Worm (Caenorhabditis elegans) whole organism, midembryonic: ENCODE measurements around the gene npp-10.

Source experiments
- T22C8.4 ChIP-seq: fragments of 200-800 bp; sonication (Bioruptor generic); IDR thresholded peaks from 2 replicates; pipeline ENCODE4 v1.3.6; 2022; ENCODE audit warnings: missing genetic modification characterization, missing compliant biosample characterization
- cog-1 ChIP-seq: sonication (generic microtip); optimal IDR thresholded peaks from 2 replicates; lab custom pipeline; 2016; ENCODE audit warnings: missing genetic modification characterization, missing compliant biosample characterization
- flt-1 ChIP-seq: fragments of 200-800 bp; sonication (Bioruptor generic); IDR thresholded peaks from 2 replicates; pipeline ENCODE4 v1.3.6; 2022; ENCODE audit warnings: missing genetic modification characterization, missing compliant biosample characterization
- klf-2 ChIP-seq: fragments of 200-800 bp; sonication (Bioruptor generic); conservative IDR thresholded peaks from 2 replicates; pipeline ENCODE4 v1.3.6; 2022; ENCODE audit warnings: missing genetic modification reagents, missing genetic modification characterization, missing compliant biosample characterization
- med-1 ChIP-seq: sonication (generic microtip); optimal IDR thresholded peaks from 2 replicates; lab custom pipeline; 2017; ENCODE audit warnings: missing genetic modification characterization, mild to moderate bottlenecking, missing compliant biosample characterization, antibody characterized with exemption, missing genetic modification reagents; ENCODE audit not compliant: insufficient read depth
- ref-1 ChIP-seq: fragments of 200-800 bp; sonication (Bioruptor generic); conservative IDR thresholded peaks from 2 replicates; pipeline ENCODE4 v1.3.6; 2022; ENCODE audit warnings: missing genetic modification reagents, missing genetic modification characterization, missing compliant biosample characterization
- tab-1 ChIP-seq: fragments of 200-800 bp; sonication (Bioruptor generic); IDR thresholded peaks from 2 replicates; pipeline ENCODE4 v1.3.6; 2022; ENCODE audit warnings: missing genetic modification characterization, missing compliant biosample characterization
- ztf-23 ChIP-seq: fragments of 200-800 bp; sonication (Bioruptor generic); IDR thresholded peaks from 2 replicates; pipeline ENCODE4 v1.3.6; 2022; ENCODE audit warnings: missing genetic modification reagents, missing genetic modification characterization, missing compliant biosample characterization
- ztf-29 ChIP-seq: fragments of 200-800 bp; sonication (Bioruptor generic); IDR thresholded peaks from 2 replicates; pipeline ENCODE4 v1.3.6; 2022; ENCODE audit warnings: missing genetic modification reagents, missing genetic modification characterization, missing compliant biosample characterization

npp-10 gene

DNA sequence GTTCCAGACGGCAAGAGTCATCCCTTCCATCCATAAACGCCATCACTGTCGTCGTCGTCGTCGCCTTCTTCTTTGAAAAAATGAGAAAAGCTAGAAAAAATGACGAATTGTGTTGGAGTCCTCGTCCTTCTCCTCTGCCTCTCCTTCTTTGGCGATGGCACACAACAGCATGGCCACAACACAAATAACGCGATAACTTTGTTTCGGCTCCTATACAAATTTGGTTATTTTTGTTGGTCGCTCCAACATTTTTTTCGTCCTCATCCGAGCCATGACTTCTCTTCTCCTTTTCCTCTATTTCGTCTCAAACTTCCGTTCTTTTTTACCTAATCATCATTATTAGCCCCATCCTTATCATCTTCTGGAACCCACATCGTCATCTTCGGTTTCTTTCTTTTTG, 27.3 kb downstream of the npp-10 start:
- TF ChIP-seq ztf-29 (GFP tag; lab: Robert Waterston, UW) (no peak), flt-1 (0 out of 2 replicates have a peak, but pooled peaks have one; percentile 37)

ce11 chrIII:5991142-5991930, 28.0 kb downstream of the npp-10 start, which contains the start of gene T04C9.2:
T04C9.2 (plus strand) TSS chrIII:5991880.
- TF ChIP-seq med-1 (no peak), T22C8.4 (GFP tag; lab: Robert Waterston, UW) (no peak), klf-2 (no peak), ztf-23 (GFP tag; lab: Robert Waterston, UW) (no peak), cog-1 (tag; lab: Kevin White, UChicago) (no peak), ref-1 (GFP tag; lab: Robert Waterston, UW) (no peak), flt-1 (no peak), ztf-29 (GFP tag; lab: Robert Waterston, UW) (no peak), tab-1 (GFP tag; lab: Robert Waterston, UW) (no peak)

DNA sequence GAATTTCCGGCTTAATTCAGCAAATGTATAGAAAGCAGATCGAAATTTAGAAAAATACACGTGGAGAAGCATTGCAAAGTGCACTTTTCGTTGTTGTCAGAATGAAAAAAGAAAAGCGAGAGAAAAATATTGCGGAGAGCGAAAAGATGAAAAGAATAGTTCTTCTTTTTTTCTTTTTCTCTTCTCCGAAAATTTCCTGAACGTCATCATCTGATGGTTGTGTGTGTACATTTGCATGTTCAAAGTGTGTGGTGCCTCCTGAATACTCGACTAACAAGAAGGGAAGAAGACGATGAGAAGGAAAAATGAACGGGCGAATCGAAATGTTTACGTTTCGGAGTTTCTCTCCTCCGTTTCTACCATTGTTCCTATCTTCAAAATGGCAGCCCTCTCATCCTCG, 29.3 kb downstream of the npp-10 start:
- TF ChIP-seq tab-1 (GFP tag; lab: Robert Waterston, UW) (no peak), med-1 (no peak), flt-1 (no peak), cog-1 (tag; lab: Kevin White, UChicago) (no peak), ztf-23 (GFP tag; lab: Robert Waterston, UW) (no peak), T22C8.4 (GFP tag; lab: Robert Waterston, UW) (no peak), ztf-29 (GFP tag; lab: Robert Waterston, UW) (no peak), klf-2 (no peak), ref-1 (GFP tag; lab: Robert Waterston, UW) (no peak)

ce11 chrIII:5988991-5989726, 30.2 kb downstream of the npp-10 start:
- TF ChIP-seq cog-1 (tag; lab: Kevin White, UChicago) (no peak), med-1 (no peak), ztf-29 (GFP tag; lab: Robert Waterston, UW) (no peak), tab-1 (GFP tag; lab: Robert Waterston, UW) (no peak), ref-1 (GFP tag; lab: Robert Waterston, UW) (no peak), klf-2 (no peak), T22C8.4 (GFP tag; lab: Robert Waterston, UW) (no peak), flt-1 (no peak), ztf-23 (GFP tag; lab: Robert Waterston, UW) (no peak)

- TF ChIP-seq klf-2, result no peak
- TF ChIP-seq ztf-23 (GFP tag; lab: Robert Waterston, UW), result no peak
- TF ChIP-seq med-1, result no peak
- TF ChIP-seq ztf-29 (GFP tag; lab: Robert Waterston, UW), result no peak
- TF ChIP-seq T22C8.4 (GFP tag; lab: Robert Waterston, UW), result no peak
- no peak for TF ChIP-seq ref-1 (GFP tag; lab: Robert Waterston, UW)
- no peak for TF ChIP-seq tab-1 (GFP tag; lab: Robert Waterston, UW)
- no peak for TF ChIP-seq cog-1 (tag; lab: Kevin White, UChicago)
- TF ChIP-seq flt-1, result no peak
Measured at ce11 chrIII:5988461-5988860, 30.9 kb downstream of the npp-10 start.

DNA sequence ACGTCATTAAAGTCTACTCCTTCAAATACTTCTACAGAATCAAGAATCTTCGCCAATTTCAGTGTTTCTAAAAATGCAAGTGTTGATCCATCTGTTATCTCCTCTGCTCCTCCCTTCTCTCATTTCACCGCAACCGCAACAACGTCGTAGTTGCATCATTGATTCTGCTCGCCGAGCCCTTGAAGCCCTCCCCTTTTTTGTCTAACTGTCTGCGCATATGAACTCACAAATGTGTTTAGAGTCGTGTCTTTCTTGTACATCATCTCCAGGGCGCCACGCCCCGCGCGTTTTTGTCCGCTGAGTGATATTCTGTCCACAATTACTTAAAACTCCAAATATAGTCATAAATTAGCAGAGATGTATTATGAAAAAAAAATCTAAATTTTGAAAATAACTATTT, 31.4 kb downstream of the npp-10 start:
- TF ChIP-seq cog-1 (tag; lab: Kevin White, UChicago), result no peak
- TF ChIP-seq ref-1 (GFP tag; lab: Robert Waterston, UW), result no peak
- TF ChIP-seq T22C8.4 (GFP tag; lab: Robert Waterston, UW), result no peak
- TF ChIP-seq flt-1, result no peak
- no peak for TF ChIP-seq ztf-23 (GFP tag; lab: Robert Waterston, UW)

- TF ChIP-seq ztf-29 (GFP tag; lab: Robert Waterston, UW) (no peak), med-1 (no peak), T22C8.4 (GFP tag; lab: Robert Waterston, UW) (no peak), klf-2 (no peak), ref-1 (GFP tag; lab: Robert Waterston, UW) (no peak), cog-1 (tag; lab: Kevin White, UChicago) (no peak), ztf-23 (GFP tag; lab: Robert Waterston, UW) (no peak), flt-1 (no peak), tab-1 (GFP tag; lab: Robert Waterston, UW) (no peak)
Measured at ce11 chrIII:5985340-5985739, 34.0 kb downstream of the npp-10 start, which contains the start of gene T04C9.3. T04C9.3 (plus strand) TSS chrIII:5985640.

DNA sequence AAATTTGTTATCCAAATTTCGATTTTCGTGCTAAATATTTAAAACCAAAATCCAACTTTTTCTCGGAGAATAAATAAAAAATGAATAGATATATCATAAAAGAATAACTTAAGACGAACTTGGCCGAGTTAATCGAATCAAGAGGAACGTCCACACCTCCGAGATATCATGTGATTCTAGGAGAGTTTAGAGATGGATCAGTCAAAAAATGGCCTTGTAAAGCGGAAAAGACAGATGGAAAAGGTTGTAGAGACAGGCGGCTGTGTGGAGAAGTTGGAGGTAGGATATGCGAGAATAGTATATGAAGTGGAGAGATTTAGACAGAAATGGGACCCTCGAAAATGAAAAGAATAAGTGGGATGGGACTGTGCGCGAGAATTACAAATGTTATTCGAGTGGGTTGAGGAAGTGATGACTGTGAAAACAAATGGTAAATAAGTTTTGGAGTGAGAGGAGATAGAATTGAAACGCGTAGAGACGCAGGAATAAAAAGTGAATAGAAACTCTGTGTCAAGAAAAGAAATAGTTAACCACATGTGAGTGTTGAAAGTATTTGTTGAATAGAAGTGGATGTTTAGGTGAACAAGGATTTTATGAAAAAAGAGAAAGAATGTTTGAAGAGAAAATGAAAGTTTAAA, 36.5 kb downstream of the npp-10 start:
- TF ChIP-seq med-1 (no peak), cog-1 (tag; lab: Kevin White, UChicago) (no peak)

- no peak for TF ChIP-seq klf-2
- TF ChIP-seq ref-1 (GFP tag; lab: Robert Waterston, UW), result no peak
- no peak for TF ChIP-seq ztf-23 (GFP tag; lab: Robert Waterston, UW)
- no peak for TF ChIP-seq tab-1 (GFP tag; lab: Robert Waterston, UW)
- no peak for TF ChIP-seq ztf-29 (GFP tag; lab: Robert Waterston, UW)
- no peak for TF ChIP-seq cog-1 (tag; lab: Kevin White, UChicago)
- TF ChIP-seq T22C8.4 (GFP tag; lab: Robert Waterston, UW), result no peak
- no peak for TF ChIP-seq med-1
- TF ChIP-seq flt-1, result no peak
Measured at ce11 chrIII:5982026-5982425, 37.3 kb downstream of the npp-10 start, which contains the start of gene frm-2. frm-2 (minus strand) TSS chrIII:5982126.
